Worm (Caenorhabditis elegans): ENCODE data around the gene B0244.5.

ce11 chrIII:5730980-5731636 is 13.6 kb upstream of the B0244.5 start, which contains the start of the genes B0244.9 and B0244.7:
- no peak for TF ChIP-seq egl-5 (tag; optimal IDR thresholded peaks at IDR 0.05)
- no peak for TF ChIP-seq ceh-28 (tag; optimal IDR thresholded peaks at IDR 0.05)
- no peak for TF ChIP-seq jun-1 (tag; optimal IDR thresholded peaks at IDR 0.05)
- TF ChIP-seq ama-1 (optimal IDR thresholded peaks at IDR 0.05) = no peak
- no peak for TF ChIP-seq aly-2 (tag; optimal IDR thresholded peaks at IDR 0.05)
- no peak for TF ChIP-seq nhr-23 (tag; optimal IDR thresholded peaks at IDR 0.05)
- TF ChIP-seq fkh-10 (GFP tag; optimal IDR thresholded peaks at IDR 0.05) = no peak
- TF ChIP-seq ztf-4 (tag; optimal IDR thresholded peaks at IDR 0.05) = no peak
- TF ChIP-seq pqm-1 (tag; optimal IDR thresholded peaks at IDR 0.05) = no peak

All from whole organism, L3 larva.